Worm (Caenorhabditis elegans) whole organism, early embryonic: ENCODE results near the gene C03G6.17.

Experiments used
- B0310.2 ChIP-seq: sonication (generic microtip); optimal IDR thresholded peaks from 2 replicates; lab custom pipeline; 2016; ENCODE audit warnings: mild to moderate bottlenecking, missing genetic modification characterization, missing compliant biosample characterization
- F13C5.2 ChIP-seq: sonication (generic microtip); optimal IDR thresholded peaks from 2 replicates; lab custom pipeline; 2017; ENCODE audit warnings: mild to moderate bottlenecking, missing genetic modification characterization, inconsistent platforms, missing compliant biosample characterization
- aly-1 ChIP-seq: sonication (generic microtip); optimal IDR thresholded peaks from 2 replicates; lab custom pipeline; 2016; ENCODE audit warnings: missing genetic modification characterization, missing compliant biosample characterization
- ama-1 ChIP-seq: fragments of 150-350 bp; optimal IDR thresholded peaks from 2 replicates; lab custom pipeline; 2014
- ceh-13 ChIP-seq: fragments of 200-800 bp; sonication (Bioruptor generic); optimal IDR thresholded peaks from 2 replicates; lab custom pipeline; 2018; ENCODE audit warnings: mild to moderate bottlenecking, missing genetic modification characterization, missing compliant biosample characterization
- ceh-36 ChIP-seq: sonication (generic microtip); optimal IDR thresholded peaks from 2 replicates; lab custom pipeline; 2016; ENCODE audit warnings: missing genetic modification characterization, inconsistent platforms, missing compliant biosample characterization
- ets-7 ChIP-seq: sonication (generic microtip); optimal IDR thresholded peaks from 2 replicates; lab custom pipeline; 2016; ENCODE audit warnings: missing genotype, missing genetic modification characterization, missing compliant biosample characterization
- flt-1 ChIP-seq: fragments of 200-800 bp; sonication (Bioruptor generic); IDR thresholded peaks from 2 replicates; pipeline ENCODE4 v1.3.6; 2022; ENCODE audit warnings: missing genetic modification characterization, missing compliant biosample characterization
- hmbx-1 ChIP-seq: sonication (generic microtip); optimal IDR thresholded peaks from 2 replicates; lab custom pipeline; 2016; ENCODE audit warnings: mild to moderate bottlenecking, missing genetic modification characterization, missing compliant biosample characterization
- hmg-4 ChIP-seq: fragments of 200-800 bp; sonication (Bioruptor generic); optimal IDR thresholded peaks from 2 replicates; lab custom pipeline; 2018; ENCODE audit warnings: mild to moderate bottlenecking, missing genetic modification characterization, missing compliant biosample characterization
- hnd-1 ChIP-seq: sonication (generic microtip); optimal IDR thresholded peaks from 2 replicates; lab custom pipeline; 2016; ENCODE audit warnings: missing genetic modification characterization, missing compliant biosample characterization
- pes-1 ChIP-seq: fragments of 200-800 bp; sonication (Bioruptor generic); IDR thresholded peaks from 2 replicates; pipeline ENCODE4 v1.3.6; 2022; ENCODE audit warnings: missing genetic modification reagents, missing genetic modification characterization, missing compliant biosample characterization
- scrt-1 ChIP-seq: fragments of 200-800 bp; sonication (Bioruptor generic); IDR thresholded peaks from 2 replicates; pipeline ENCODE4 v1.3.6; 2022; ENCODE audit warnings: missing genetic modification characterization, missing compliant biosample characterization
- sea-1 ChIP-seq: fragments of 200-800 bp; sonication (Bioruptor generic); conservative IDR thresholded peaks from 2 replicates; pipeline ENCODE4 v1.3.6; 2022; ENCODE audit warnings: missing genetic modification characterization, missing compliant biosample characterization
- tbx-11 ChIP-seq: fragments of 200-800 bp; sonication (Bioruptor generic); IDR thresholded peaks from 2 replicates; pipeline ENCODE4 v1.3.6; 2022; ENCODE audit warnings: missing genetic modification characterization, missing compliant biosample characterization
- tbx-37 ChIP-seq: fragments of 200-800 bp; sonication (Bioruptor generic); conservative IDR thresholded peaks from 2 replicates; pipeline ENCODE4 v1.3.6; 2022; ENCODE audit warnings: missing genetic modification reagents, missing genetic modification characterization, missing compliant biosample characterization
- tra-4 ChIP-seq: sonication (generic microtip); optimal IDR thresholded peaks from 2 replicates; lab custom pipeline; 2017; ENCODE audit warnings: missing genetic modification characterization, missing compliant biosample characterization

C03G6.17 gene

ce11 chrV:7415780-7416428 is 35.0 kb upstream of the C03G6.17 start, which contains the start of gene F18E3.13:
F18E3.13 (plus strand) TSS chrV:7416164.
- no peak for TF ChIP-seq hmbx-1 (tag; lab: Kevin White, UChicago)
- no peak for TF ChIP-seq hmg-4 (GFP tag; lab: Kevin White, UChicago)
- no peak for TF ChIP-seq sea-1 (GFP tag; lab: Robert Waterston, UW)
- TF ChIP-seq ets-7 (tag; lab: Kevin White, UChicago), result no peak
- TF ChIP-seq ceh-36 (tag; lab: Kevin White, UChicago), result no peak
- TF ChIP-seq hnd-1 (tag; lab: Kevin White, UChicago), result no peak
- TF ChIP-seq tbx-37 (GFP tag; lab: Robert Waterston, UW), result no peak
- no peak for TF ChIP-seq tbx-11
- TF ChIP-seq pes-1 (GFP tag; lab: Robert Waterston, UW), result no peak
- no peak for TF ChIP-seq B0310.2
- TF ChIP-seq F13C5.2, result no peak

DNA sequence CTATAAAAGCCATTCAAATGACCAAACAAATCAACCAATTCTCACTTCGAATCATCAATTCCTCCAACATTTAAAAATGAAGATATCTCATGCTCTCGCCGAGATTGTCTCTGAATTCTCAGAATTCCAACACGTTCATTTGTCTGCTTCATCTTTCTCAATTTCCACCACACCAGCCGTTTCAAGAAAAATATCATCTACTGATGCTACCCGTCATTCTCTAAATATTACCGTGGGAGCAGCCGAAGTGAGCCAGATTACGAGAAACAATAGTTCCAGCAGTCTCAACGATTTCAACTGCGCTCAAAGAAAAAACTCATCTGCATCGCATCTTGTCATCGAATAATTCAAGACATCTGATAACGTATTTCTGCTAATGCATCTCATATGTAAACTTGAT is 34.0 kb upstream of the C03G6.17 start, which contains the start of gene F18E3.12:
TSS of gene F18E3.12 (plus strand) at position 77 of the 400 bp plus-strand sequence.
- TF ChIP-seq ama-1 (lab: Kevin White, UChicago), result no peak
- no peak for TF ChIP-seq pes-1 (GFP tag; lab: Robert Waterston, UW)
- TF ChIP-seq hnd-1 (tag; lab: Kevin White, UChicago), result no peak
- no peak for TF ChIP-seq scrt-1 (GFP tag; lab: Robert Waterston, UW)
- TF ChIP-seq aly-1 (tag; lab: Kevin White, UChicago), result no peak
- TF ChIP-seq sea-1 (GFP tag; lab: Robert Waterston, UW), result no peak

- no peak for TF ChIP-seq sea-1 (GFP tag; lab: Robert Waterston, UW)
- TF ChIP-seq ceh-13, result no peak
- no peak for TF ChIP-seq ceh-36 (tag; lab: Kevin White, UChicago)
Observed at ce11 chrV:7413107-7413774, 32.3 kb upstream of the C03G6.17 start, which contains the start of gene F18E3.11. F18E3.11 (plus strand) TSS chrV:7413482.

DNA sequence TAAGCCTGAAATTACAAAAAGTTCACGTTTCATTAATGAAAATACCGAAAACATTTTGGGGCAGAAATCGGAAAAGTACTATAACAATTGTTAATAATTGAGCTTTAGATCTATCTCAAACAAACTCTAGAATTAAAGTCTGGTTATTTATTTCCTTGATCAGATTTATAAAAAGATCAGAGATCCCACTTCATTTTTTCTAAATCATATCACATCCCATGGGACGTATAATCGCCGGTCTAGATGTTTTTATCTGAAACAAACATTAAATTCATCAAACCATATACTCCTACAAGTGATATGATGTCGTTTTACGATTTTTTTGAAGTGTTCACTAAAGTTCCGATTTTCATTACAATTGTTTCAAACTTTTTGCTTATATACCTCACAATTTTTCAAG is 30.8 kb upstream of the C03G6.17 start, which contains the start of gene str-41:
TSS of gene str-41 (plus strand) at position 301 of the 400 bp plus-strand sequence.
- TF ChIP-seq scrt-1 (GFP tag; lab: Robert Waterston, UW) (no peak), aly-1 (tag; lab: Kevin White, UChicago) (no peak), hmbx-1 (tag; lab: Kevin White, UChicago) (no peak), F13C5.2 (no peak), hnd-1 (tag; lab: Kevin White, UChicago) (no peak), ceh-36 (tag; lab: Kevin White, UChicago) (no peak), pes-1 (GFP tag; lab: Robert Waterston, UW) (no peak), flt-1 (no peak), tra-4 (tag; lab: Kevin White, UChicago) (no peak), ama-1 (lab: Kevin White, UChicago) (no peak), tbx-11 (no peak), tbx-37 (GFP tag; lab: Robert Waterston, UW) (no peak), ets-7 (tag; lab: Kevin White, UChicago) (no peak), ceh-13 (no peak), hmg-4 (GFP tag; lab: Kevin White, UChicago) (no peak), B0310.2 (no peak), sea-1 (GFP tag; lab: Robert Waterston, UW) (no peak)

DNA sequence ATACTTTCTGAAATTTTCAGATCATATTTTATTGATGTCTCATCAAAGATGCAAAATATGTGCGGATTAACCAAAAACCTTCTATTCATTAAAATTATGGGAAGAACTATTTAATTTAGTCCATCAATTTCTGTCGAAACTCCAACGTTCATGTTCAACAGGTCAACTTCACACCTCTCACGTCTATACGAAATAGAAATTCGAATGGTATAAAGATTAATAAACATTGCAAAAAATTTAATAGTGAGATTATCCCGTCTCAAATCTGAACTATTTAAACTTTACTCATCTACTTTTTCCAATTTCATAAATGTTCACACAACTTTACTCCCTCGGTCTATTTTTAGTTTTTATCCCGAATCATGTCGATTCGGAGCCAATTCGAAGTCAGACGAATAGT is 28.7 kb upstream of the C03G6.17 start, which contains the start of gene R13D7.2:
TSS of gene R13D7.2 (plus strand) at position 301 of the 400 bp plus-strand sequence.
- no peak for TF ChIP-seq hnd-1 (tag; lab: Kevin White, UChicago)
- TF ChIP-seq hmg-4 (GFP tag; lab: Kevin White, UChicago), result no peak
- TF ChIP-seq tbx-37 (GFP tag; lab: Robert Waterston, UW), result no peak
- no peak for TF ChIP-seq ceh-36 (tag; lab: Kevin White, UChicago)

DNA sequence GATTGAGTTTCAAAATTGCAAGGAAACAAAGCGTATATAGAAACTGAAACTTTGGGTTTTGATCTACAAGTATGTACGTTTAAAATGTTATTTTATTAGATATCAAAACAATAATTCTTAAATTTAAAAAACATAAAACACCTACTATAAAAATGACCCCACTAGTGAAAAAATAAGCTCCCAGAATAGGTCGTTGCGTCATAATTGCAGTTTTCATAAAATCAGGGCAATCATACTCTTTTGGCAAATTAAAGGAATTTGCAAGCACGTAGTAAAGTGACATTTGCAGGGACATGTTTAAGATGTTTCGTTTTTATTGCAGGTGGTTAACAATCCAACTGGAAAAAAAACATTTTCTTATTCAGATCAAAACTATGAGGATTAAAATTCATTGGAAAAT is 27.6 kb upstream of the C03G6.17 start, which contains the start of gene srt-6:
TSS of gene srt-6 (minus strand) at position 295 of the 400 bp plus-strand sequence.
- no peak for TF ChIP-seq ceh-36 (tag; lab: Kevin White, UChicago)
- no peak for TF ChIP-seq ama-1 (lab: Kevin White, UChicago)
- TF ChIP-seq B0310.2, result no peak
- TF ChIP-seq ets-7 (tag; lab: Kevin White, UChicago), result no peak
- no peak for TF ChIP-seq tra-4 (tag; lab: Kevin White, UChicago)

- no peak for TF ChIP-seq tbx-11
- TF ChIP-seq tbx-37 (GFP tag; lab: Robert Waterston, UW), result no peak
- TF ChIP-seq aly-1 (tag; lab: Kevin White, UChicago), result no peak
- no peak for TF ChIP-seq tra-4 (tag; lab: Kevin White, UChicago)
- no peak for TF ChIP-seq B0310.2
- no peak for TF ChIP-seq hnd-1 (tag; lab: Kevin White, UChicago)
- no peak for TF ChIP-seq ceh-13
Observed at ce11 chrV:7403501-7403900, 22.6 kb upstream of the C03G6.17 start.

DNA sequence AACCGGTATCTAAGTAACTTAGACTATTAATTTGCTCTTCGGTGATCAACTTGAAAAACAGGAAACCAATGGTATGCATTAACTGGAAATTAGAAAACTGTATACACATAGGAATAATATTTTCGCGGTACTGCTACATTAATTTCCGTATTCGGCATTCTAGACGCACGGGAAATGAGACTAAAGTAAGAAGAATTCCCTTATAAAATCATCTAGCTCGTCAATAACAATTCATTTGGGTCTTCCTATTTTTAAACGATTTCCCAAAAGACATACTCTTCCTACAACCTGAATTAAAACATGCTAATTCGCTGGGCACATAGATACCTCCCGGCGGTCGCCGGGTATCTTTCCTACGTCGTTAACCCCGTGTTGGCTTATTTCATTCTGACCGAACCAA is 21.4 kb upstream of the C03G6.17 start, which contains the start of gene srj-13:
TSS of gene srj-13 (plus strand) at position 301 of the 400 bp plus-strand sequence.
- TF ChIP-seq pes-1 (GFP tag; lab: Robert Waterston, UW) (no peak), F13C5.2 (no peak), sea-1 (GFP tag; lab: Robert Waterston, UW) (no peak), aly-1 (tag; lab: Kevin White, UChicago) (no peak), ama-1 (lab: Kevin White, UChicago) (no peak), scrt-1 (GFP tag; lab: Robert Waterston, UW) (no peak), tbx-37 (GFP tag; lab: Robert Waterston, UW) (no peak)
